Worm (Caenorhabditis elegans) whole organism, L4 larva: ENCODE measurements around the gene nhr-139.

Source experiments
- F37D6.2 ChIP-seq: sonication (generic microtip); optimal IDR thresholded peaks from 2 replicates; lab custom pipeline; 2016; ENCODE audit warnings: mild to moderate bottlenecking, missing genetic modification characterization, missing compliant biosample characterization
- F49E8.2 ChIP-seq: sonication (generic microtip); optimal IDR thresholded peaks from 2 replicates; lab custom pipeline; 2016; ENCODE audit warnings: missing compliant biosample characterization, mild to moderate bottlenecking, missing genetic modification characterization, borderline replicate concordance
- Y75B8A.6 ChIP-seq: fragments of 200-800 bp; sonication (Bioruptor generic); IDR thresholded peaks from 2 replicates; pipeline ENCODE4 v1.3.6; 2022; ENCODE audit warnings: missing genetic modification reagents, missing genetic modification characterization, missing compliant biosample characterization
- ZK546.5 ChIP-seq, 2 experiments: sonication (generic microtip); optimal IDR thresholded peaks; 2 replicates each; lab custom pipeline; 2017; ENCODE audit warnings: missing biosample characterization in 2 of 2, missing genetic modification characterization in 2 of 2
- aha-1 ChIP-seq: fragments of 150-350 bp; peaks from one replicate; lab custom pipeline; 2014; ENCODE audit warnings: missing biosample characterization, missing genetic modification characterization
- arid-1 ChIP-seq: fragments of 200-800 bp; sonication (Bioruptor generic); conservative IDR thresholded peaks from 2 replicates; pipeline ENCODE4 v1.3.6; 2022; ENCODE audit warnings: missing genetic modification reagents, missing genetic modification characterization, missing compliant biosample characterization
- ceh-28 ChIP-seq: fragments of 150-350 bp; optimal IDR thresholded peaks from 2 replicates; lab custom pipeline; 2014; ENCODE audit warnings: missing biosample characterization, missing genetic modification reagents, missing genetic modification characterization
- ceh-82 ChIP-seq: sonication (generic microtip); optimal IDR thresholded peaks from 2 replicates; lab custom pipeline; 2017; ENCODE audit warnings: missing biosample characterization, missing genetic modification characterization
- cey-2 ChIP-seq: sonication (generic microtip); optimal IDR thresholded peaks from 3 replicates; lab custom pipeline; 2017; ENCODE audit warnings: missing genetic modification characterization, mild to moderate bottlenecking, missing compliant biosample characterization, antibody characterized with exemption, borderline replicate concordance; ENCODE audit not compliant: insufficient read depth
- daf-16 ChIP-seq, 3 experiments: sonication (generic microtip); optimal IDR thresholded peaks; 2 replicates each; lab custom pipeline; 2016 to 2017; ENCODE audit warnings: missing genetic modification characterization in 3 of 3, missing genetic modification reagents in 3 of 3, mild to moderate bottlenecking in 2 of 3, missing compliant biosample characterization in 2 of 3, missing biosample characterization in 1 of 3, moderate library complexity in 1 of 3
- fkh-10 ChIP-seq: fragments of 150-350 bp; optimal IDR thresholded peaks from 2 replicates; lab custom pipeline; 2014; ENCODE audit warnings: missing biosample characterization, missing genetic modification reagents, missing genetic modification characterization
- hlh-11 ChIP-seq: fragments of 200-800 bp; sonication (Bioruptor generic); optimal IDR thresholded peaks from 2 replicates; lab custom pipeline; 2018; ENCODE audit warnings: mild to moderate bottlenecking, missing genetic modification characterization, missing compliant biosample characterization
- jun-1 ChIP-seq: fragments of 150-350 bp; optimal IDR thresholded peaks from 2 replicates; lab custom pipeline; 2014; ENCODE audit warnings: missing biosample characterization, missing genetic modification reagents, missing genetic modification characterization
- lin-1 ChIP-seq: fragments of 200-800 bp; sonication (Bioruptor generic); IDR thresholded peaks from 2 replicates; pipeline ENCODE4 v1.3.6; 2022; ENCODE audit warnings: missing genetic modification reagents, missing genetic modification characterization, missing compliant biosample characterization
- lin-13 ChIP-seq: fragments of 150-350 bp; optimal IDR thresholded peaks from 2 replicates; lab custom pipeline; 2014; ENCODE audit warnings: missing biosample characterization, missing genetic modification reagents, missing genetic modification characterization
- lin-15B ChIP-seq: fragments of 150-350 bp; sonication (generic microtip); optimal IDR thresholded peaks from 3 replicates; lab custom pipeline; 2014; ENCODE audit warnings: missing biosample characterization, missing genetic modification characterization
- mdl-1 ChIP-seq, 2 experiments: fragments of 150-350 bp in 1 of 2; sonication (generic microtip) in 1 of 2; optimal IDR thresholded peaks; 2 replicates each; lab custom pipeline; 2014 to 2017; ENCODE audit warnings: missing biosample characterization in 2 of 2, missing genetic modification characterization in 2 of 2
- mes-2 ChIP-seq: sonication (generic microtip); optimal IDR thresholded peaks from 2 replicates; lab custom pipeline; 2016; ENCODE audit warnings: missing genotype, mild to moderate bottlenecking, missing genetic modification characterization, missing compliant biosample characterization; ENCODE audit not compliant: poor library complexity, severe bottlenecking
- nhr-10 ChIP-seq: fragments of 150-350 bp; optimal IDR thresholded peaks from 2 replicates; lab custom pipeline; 2014; ENCODE audit warnings: missing biosample characterization, missing genetic modification characterization
- nhr-102 ChIP-seq: sonication (generic microtip); optimal IDR thresholded peaks from 2 replicates; lab custom pipeline; 2016; ENCODE audit warnings: mild to moderate bottlenecking, missing genetic modification characterization, moderate library complexity, missing compliant biosample characterization
- nhr-11 ChIP-seq: fragments of 150-350 bp; optimal IDR thresholded peaks from 2 replicates; lab custom pipeline; 2014; ENCODE audit warnings: missing biosample characterization, missing genetic modification characterization
- nhr-41 ChIP-seq: fragments of 200-800 bp; sonication (Bioruptor generic); IDR thresholded peaks from 2 replicates; pipeline ENCODE4 v1.3.6; 2022; ENCODE audit warnings: missing genetic modification reagents, missing genetic modification characterization, missing compliant biosample characterization
- nhr-48 ChIP-seq: sonication (generic microtip); optimal IDR thresholded peaks from 2 replicates; lab custom pipeline; 2016; ENCODE audit warnings: mild to moderate bottlenecking, missing genetic modification characterization, missing compliant biosample characterization
- nhr-77 ChIP-seq: fragments of 150-350 bp; optimal IDR thresholded peaks from 2 replicates; lab custom pipeline; 2014; ENCODE audit warnings: missing biosample characterization, missing genetic modification characterization
- rbr-2 ChIP-seq: sonication (generic microtip); optimal IDR thresholded peaks from 2 replicates; lab custom pipeline; 2016; ENCODE audit warnings: missing genotype, missing genetic modification characterization, missing compliant biosample characterization
- spr-3 ChIP-seq: fragments of 200-800 bp; sonication (Bioruptor generic); optimal IDR thresholded peaks from 2 replicates; lab custom pipeline; 2018; ENCODE audit warnings: mild to moderate bottlenecking, missing genetic modification characterization, missing compliant biosample characterization
- unc-39 ChIP-seq: sonication (generic microtip); optimal IDR thresholded peaks from 2 replicates; lab custom pipeline; 2017; ENCODE audit warnings: missing biosample characterization, missing genetic modification characterization
- unc-62 ChIP-seq, 3 experiments: fragments of 150-350 bp in 1 of 3; sonication (generic microtip); optimal IDR thresholded peaks in 2 of 3; peaks in 1 of 3; 1 replicate in 1 of 3; 2 replicates in 2 of 3; lab custom pipeline; 2014 to 2017; ENCODE audit warnings: missing biosample characterization in 3 of 3, missing genetic modification characterization in 3 of 3, missing genetic modification reagents in 3 of 3, missing genotype in 1 of 3
- zip-11 ChIP-seq: fragments of 200-800 bp; sonication (Bioruptor generic); IDR thresholded peaks from 2 replicates; pipeline ENCODE4 v1.3.6; 2022; ENCODE audit warnings: missing genetic modification characterization, missing compliant biosample characterization
- zip-2 ChIP-seq: fragments of 150-350 bp; optimal IDR thresholded peaks from 2 replicates; lab custom pipeline; 2014; ENCODE audit warnings: missing biosample characterization, missing genetic modification characterization

The nhr-139 gene

ce11 chrV:6969950-6970532 lies 17.5 kb downstream of the nhr-139 start, which contains the start of gene ptr-15 (continued):
- TF ChIP-seq lin-1 (GFP tag; lab: Robert Waterston, UW): no peak
- TF ChIP-seq mes-2 (tag; lab: Kevin White, UChicago): no peak
- TF ChIP-seq mdl-1 (tag; optimal IDR thresholded peaks at IDR 0.05; lab: Kevin White, UChicago): peak in 1 of 2 experiments; percentile 35
- peak; percentile 21 for TF ChIP-seq nhr-48 (tag; lab: Kevin White, UChicago)

ce11 chrV:6956237-6956636 lies 31.3 kb downstream of the nhr-139 start, which contains the start of gene mec-1:
Gene mec-1, plus strand, starts transcription at chrV:6956537.
- TF ChIP-seq nhr-48 (tag; lab: Kevin White, UChicago) (no peak), aha-1 (peak; percentile 58)

ce11 chrV:6953797-6954196 lies 33.8 kb downstream of the nhr-139 start, which contains the start of gene srg-31:
Gene srg-31, minus strand, starts transcription at chrV:6953897.
- TF ChIP-seq unc-62 (GFP tag; optimal IDR thresholded peaks at IDR 0.05 in 1 of 2; lab: Kevin White, UChicago): peak in 1 of 2 experiments; percentile 51
- TF ChIP-seq unc-62 (tag; optimal IDR thresholded peaks at IDR 0.05; lab: Kevin White, UChicago): no peak
- TF ChIP-seq fkh-10 (GFP tag; lab: Kevin White, UChicago): no peak

ce11 chrV:6951306-6951705 lies 36.3 kb downstream of the nhr-139 start, which contains the start of gene T07H8.11:
Gene T07H8.11, minus strand, starts transcription at chrV:6951406.
- TF ChIP-seq lin-13 (GFP tag; lab: Kevin White, UChicago) (no peak), rbr-2 (tag; lab: Kevin White, UChicago) (no peak), nhr-41 (GFP tag; lab: Robert Waterston, UW) (no peak), ceh-82 (tag; lab: Kevin White, UChicago) (no peak), F49E8.2 (no peak), spr-3 (GFP tag; lab: Kevin White, UChicago) (no peak)

ce11 chrV:6949770-6950169 lies 37.8 kb downstream of the nhr-139 start, which contains the start of gene Y57E12B.11:
Gene Y57E12B.11, minus strand, starts transcription at chrV:6949870.
- TF ChIP-seq cey-2 (no peak), hlh-11 (tag; lab: Kevin White, UChicago) (no peak), nhr-77 (tag; lab: Kevin White, UChicago) (no peak), nhr-10 (tag; lab: Kevin White, UChicago) (no peak), zip-2 (no peak), jun-1 (tag; lab: Kevin White, UChicago) (no peak), F37D6.2 (tag; lab: Kevin White, UChicago) (no peak), arid-1 (GFP tag; lab: Robert Waterston, UW) (no peak), ZK546.5 (tag; optimal IDR thresholded peaks at IDR 0.05; lab: Kevin White, UChicago) (no peak), Y75B8A.6 (GFP tag; lab: Robert Waterston, UW) (no peak), lin-15B (tag; lab: Kevin White, UChicago) (no peak), nhr-11 (tag; lab: Kevin White, UChicago) (no peak), nhr-102 (tag; lab: Kevin White, UChicago) (no peak), daf-16 (GFP tag; optimal IDR thresholded peaks at IDR 0.05; lab: Kevin White, UChicago) (no peak), daf-16 (tag; optimal IDR thresholded peaks at IDR 0.05; lab: Kevin White, UChicago) (no peak), ceh-28 (tag; lab: Kevin White, UChicago) (no peak), zip-11 (GFP tag; lab: Robert Waterston, UW) (no peak), rbr-2 (tag; lab: Kevin White, UChicago) (no peak), lin-1 (GFP tag; lab: Robert Waterston, UW) (no peak), unc-39 (tag; lab: Kevin White, UChicago) (no peak), lin-13 (GFP tag; lab: Kevin White, UChicago) (no peak)
